Worm (Caenorhabditis elegans): ENCODE measurements around the gene R144.12.

Gene R144.12

ce11 chrIII:5044709-5045108, 37.9 kb upstream of the R144.12 start, which contains the start of gene C45G9.14:
TSS of gene C45G9.14 (plus strand) at chrIII:5045009.
- TF ChIP-seq lin-40 (tag; optimal IDR thresholded peaks at IDR 0.05) (no peak), nhr-120 (GFP tag; IDR thresholded peaks at IDR 0.05) (no peak), Y53G8AR.9 (GFP tag; conservative IDR thresholded peaks at IDR 0.05) (no peak), nhr-80 (tag; optimal IDR thresholded peaks at IDR 0.05) (no peak), dox-1 (GFP tag; IDR thresholded peaks at IDR 0.05) (no peak), madf-6 (GFP tag; IDR thresholded peaks at IDR 0.05) (no peak), ztf-28 (GFP tag; IDR thresholded peaks at IDR 0.05) (no peak), lin-54 (GFP tag; optimal IDR thresholded peaks at IDR 0.05) (no peak), D2030.7 (GFP tag; IDR thresholded peaks at IDR 0.05) (no peak), F39B2.1 (GFP tag; IDR thresholded peaks at IDR 0.05) (no peak), Y79H2A.3 (GFP tag; conservative IDR thresholded peaks at IDR 0.05) (no peak), ceh-58 (GFP tag; IDR thresholded peaks at IDR 0.05) (no peak), F37B4.10 (GFP tag; IDR thresholded peaks at IDR 0.05) (no peak), unc-62 (GFP tag; optimal IDR thresholded peaks at IDR 0.05) (no peak), hmg-20 (GFP tag; IDR thresholded peaks at IDR 0.05) (no peak), snpc-4 (GFP tag; optimal IDR thresholded peaks at IDR 0.05) (no peak), snpc-4 (tag; optimal IDR thresholded peaks at IDR 0.05) (no peak), T07F8.4 (tag; optimal IDR thresholded peaks at IDR 0.05) (no peak)

DNA sequence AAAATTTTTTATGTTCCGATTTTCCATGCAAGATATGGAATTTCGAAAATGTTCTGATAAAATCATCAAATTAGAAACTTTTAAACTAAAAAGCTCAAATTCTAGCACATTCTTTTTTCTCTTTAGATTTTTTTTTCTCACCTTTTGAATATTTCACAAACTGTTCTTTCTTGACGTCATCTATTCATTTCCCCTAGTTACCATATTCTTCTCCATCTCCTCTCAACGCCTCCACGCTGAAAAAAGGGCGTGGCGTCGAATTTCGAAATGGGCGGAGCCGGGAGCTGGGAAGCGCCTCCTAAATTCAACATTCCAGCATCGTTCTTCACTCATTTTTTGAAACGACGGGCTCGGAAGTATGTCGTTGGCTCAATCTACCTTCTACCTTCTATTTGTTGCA, 35.3 kb upstream of the R144.12 start, which contains the start of gene nlp-43:
TSS of gene nlp-43 (plus strand) at position 301 of the 400 bp plus-strand sequence.
- TF ChIP-seq xnd-1 (tag; optimal IDR thresholded peaks at IDR 0.05) (no peak), B0019.2 (GFP tag; conservative IDR thresholded peaks at IDR 0.05) (no peak), tbx-9 (tag; optimal IDR thresholded peaks at IDR 0.05; ENCODE audit: borderline replicate concordance) (no peak), atf-7 (tag; optimal IDR thresholded peaks at IDR 0.05) (no peak), hrde-1 (tag; optimal IDR thresholded peaks at IDR 0.05; ENCODE audit: borderline replicate concordance) (no peak), ztf-18 (tag; optimal IDR thresholded peaks at IDR 0.05) (no peak), ekl-4 (GFP tag; IDR thresholded peaks at IDR 0.05) (no peak), F52B5.7 (tag; optimal IDR thresholded peaks at IDR 0.05) (no peak), cebp-1 (GFP tag; IDR thresholded peaks at IDR 0.05) (no peak), cebp-1 (tag; optimal IDR thresholded peaks at IDR 0.05) (no peak), hlh-26 (GFP tag; conservative IDR thresholded peaks at IDR 0.05) (no peak), hlh-12 (tag; optimal IDR thresholded peaks at IDR 0.05) (no peak), hmg-1.2 (GFP tag; IDR thresholded peaks at IDR 0.05) (no peak), ZK185.1 (tag; optimal IDR thresholded peaks at IDR 0.05; ENCODE audit: poor library complexity, severe bottlenecking) (no peak), sea-2 (GFP tag; IDR thresholded peaks at IDR 0.05) (no peak), F33H1.4 (GFP tag; IDR thresholded peaks at IDR 0.05) (no peak), ceh-40 (GFP tag; IDR thresholded peaks at IDR 0.05) (no peak), ztf-6 (GFP tag; IDR thresholded peaks at IDR 0.05) (no peak), Y79H2A.3 (GFP tag; conservative IDR thresholded peaks at IDR 0.05) (no peak)

- no peak for TF ChIP-seq bed-1 (GFP tag; IDR thresholded peaks at IDR 0.05)
- TF ChIP-seq pbrm-1 (GFP tag; IDR thresholded peaks at IDR 0.05) = no peak
- no peak for TF ChIP-seq ceh-79 (tag; optimal IDR thresholded peaks at IDR 0.05)
- no peak for TF ChIP-seq gei-17 (GFP tag; optimal IDR thresholded peaks at IDR 0.05)
- no peak for TF ChIP-seq lsl-1 (GFP tag; optimal IDR thresholded peaks at IDR 0.05)
- no peak for TF ChIP-seq hlh-12 (tag; optimal IDR thresholded peaks at IDR 0.05)
- no peak for TF ChIP-seq tlf-1 (GFP tag; optimal IDR thresholded peaks at IDR 0.05)
- no peak for TF ChIP-seq ztf-25 (GFP tag; IDR thresholded peaks at IDR 0.05)
- no peak for TF ChIP-seq Y79H2A.3 (GFP tag; conservative IDR thresholded peaks at IDR 0.05)
- no peak for TF ChIP-seq lag-1 (GFP tag; IDR thresholded peaks at IDR 0.05)
- TF ChIP-seq nhr-179 (tag; optimal IDR thresholded peaks at IDR 0.05) = no peak
- no peak for TF ChIP-seq B0336.3 (GFP tag; IDR thresholded peaks at IDR 0.05)
- TF ChIP-seq zfh-2 (GFP tag; conservative IDR thresholded peaks at IDR 0.05) = no peak
- no peak for TF ChIP-seq ama-1 (optimal IDR thresholded peaks at IDR 0.05)
- no peak for TF ChIP-seq ama-1 (GFP tag; optimal IDR thresholded peaks at IDR 0.05)
- TF ChIP-seq F22D6.2 (tag; optimal IDR thresholded peaks at IDR 0.05) = no peak
- no peak for TF ChIP-seq lin-26 (GFP tag; IDR thresholded peaks at IDR 0.05)
Observed at ce11 chrIII:5036158-5036557, 29.4 kb upstream of the R144.12 start, which contains the start of gene C45G9.6. TSS of gene C45G9.6 (plus strand) at chrIII:5036458.
